Fruit fly (Drosophila melanogaster) whole organism, adult: ENCODE measurements around the gene CG12402.

Source experiments
- CG5204 ChIP-seq: fragments of 200-800 bp; sonication (Bioruptor generic); optimal IDR thresholded peaks from 2 replicates; lab custom pipeline; 2016; ENCODE audit warnings: missing biosample characterization, missing genetic modification characterization
- bab1 ChIP-seq: fragments of 200-800 bp; sonication (Bioruptor generic); optimal IDR thresholded peaks from 3 replicates; lab custom pipeline; 2019; ENCODE audit warnings: missing biosample characterization, mild to moderate bottlenecking, missing genetic modification characterization, moderate library complexity
- cic ChIP-seq: fragments of 200-800 bp; sonication (Bioruptor generic); optimal IDR thresholded peaks from 2 replicates; lab custom pipeline; 2017; ENCODE audit warnings: missing biosample characterization, mild to moderate bottlenecking, missing genetic modification characterization, moderate library complexity
- cnc ChIP-seq, 2 experiments: fragments of >200 bp; optimal IDR thresholded peaks; 2 replicates each; lab custom pipeline; 2017
- ovo ChIP-seq: fragments of 200-800 bp; sonication (Bioruptor generic); optimal IDR thresholded peaks from 2 replicates; lab custom pipeline; 2016; ENCODE audit warnings: missing biosample characterization, missing genetic modification characterization
- pad ChIP-seq: fragments of 200-800 bp; sonication (Bioruptor generic); optimal IDR thresholded peaks from 3 replicates; lab custom pipeline; 2017; ENCODE audit warnings: missing biosample characterization, missing genetic modification characterization, mild to moderate bottlenecking, moderate library complexity, missing genetic modification reagents

- no peak for TF ChIP-seq bab1
- TF ChIP-seq cnc (optimal IDR thresholded peaks at IDR 0.05; lab: Kevin White, UChicago): no peak
- TF ChIP-seq cic (GFP tag; lab: Kevin White, UChicago): no peak
- peak; percentile 30 for TF ChIP-seq CG5204 (GFP tag; lab: Kevin White, UChicago)
- TF ChIP-seq pad (GFP tag; lab: Kevin White, UChicago): no peak
- no peak for TF ChIP-seq ovo (GFP tag; lab: Kevin White, UChicago)
Observed at dm6 chr3R:14070664-14071063, 37.5 kb downstream of the CG12402 start.
